Worm (Caenorhabditis elegans): ENCODE results near the gene C29E4.11.

DNA sequence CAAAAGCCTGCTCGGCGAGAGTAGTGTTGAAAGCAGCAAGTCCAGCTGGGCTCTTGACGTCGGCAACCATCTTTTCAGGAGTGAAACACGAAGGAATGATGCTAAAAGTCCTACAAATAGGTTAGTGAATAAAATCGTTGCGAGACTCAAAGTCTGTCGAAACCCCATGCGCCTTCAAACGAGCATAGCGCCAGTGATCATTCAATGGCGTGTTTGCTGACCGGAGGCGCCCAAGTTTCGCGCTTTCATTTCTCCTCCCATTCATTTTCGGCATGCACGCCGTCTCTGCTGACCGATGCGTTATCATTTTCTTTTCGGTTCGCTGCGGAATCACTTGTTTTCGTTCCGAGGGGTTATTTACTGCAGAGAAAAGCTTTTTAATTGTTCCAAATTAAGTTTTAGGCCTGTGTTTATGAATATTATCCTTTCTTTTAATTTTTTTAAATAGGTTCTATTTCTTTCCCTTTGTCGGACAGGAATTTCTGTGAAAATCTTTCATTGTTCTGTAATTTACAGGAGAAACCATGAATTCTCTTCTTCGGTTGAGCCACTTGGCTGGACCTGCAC, 15.4 kb upstream of the C29E4.11 start, which contains the start of the genes eef-1B.1 and aco-2:
- TF ChIP-seq irx-1 (tag; optimal IDR thresholded peaks at IDR 0.05) (peak; percentile 78), ceh-82 (tag; optimal IDR thresholded peaks at IDR 0.05) (peak; percentile 88 to 95 (median 91)), ztf-11 (tag; optimal IDR thresholded peaks at IDR 0.05) (peak in 1 of 2 experiments; percentile 70), nhr-77 (tag; optimal IDR thresholded peaks at IDR 0.05) (peak; percentile 87)
